Worm (Caenorhabditis elegans) whole organism, early embryonic: Measurements from ENCODE around the gene C34C12.2.

Experiments used
- B0310.2 ChIP-seq: sonication (generic microtip); optimal IDR thresholded peaks from 2 replicates; lab custom pipeline; 2016; ENCODE audit warnings: mild to moderate bottlenecking, missing genetic modification characterization, missing compliant biosample characterization
- F13C5.2 ChIP-seq: sonication (generic microtip); optimal IDR thresholded peaks from 2 replicates; lab custom pipeline; 2017; ENCODE audit warnings: mild to moderate bottlenecking, missing genetic modification characterization, inconsistent platforms, missing compliant biosample characterization
- aly-1 ChIP-seq: sonication (generic microtip); optimal IDR thresholded peaks from 2 replicates; lab custom pipeline; 2016; ENCODE audit warnings: missing genetic modification characterization, missing compliant biosample characterization
- ama-1 ChIP-seq: fragments of 150-350 bp; optimal IDR thresholded peaks from 2 replicates; lab custom pipeline; 2014
- ceh-13 ChIP-seq: fragments of 200-800 bp; sonication (Bioruptor generic); optimal IDR thresholded peaks from 2 replicates; lab custom pipeline; 2018; ENCODE audit warnings: mild to moderate bottlenecking, missing genetic modification characterization, missing compliant biosample characterization
- ceh-36 ChIP-seq: sonication (generic microtip); optimal IDR thresholded peaks from 2 replicates; lab custom pipeline; 2016; ENCODE audit warnings: missing genetic modification characterization, inconsistent platforms, missing compliant biosample characterization
- ets-7 ChIP-seq: sonication (generic microtip); optimal IDR thresholded peaks from 2 replicates; lab custom pipeline; 2016; ENCODE audit warnings: missing genotype, missing genetic modification characterization, missing compliant biosample characterization
- flt-1 ChIP-seq: fragments of 200-800 bp; sonication (Bioruptor generic); IDR thresholded peaks from 2 replicates; pipeline ENCODE4 v1.3.6; 2022; ENCODE audit warnings: missing genetic modification characterization, missing compliant biosample characterization
- hmbx-1 ChIP-seq: sonication (generic microtip); optimal IDR thresholded peaks from 2 replicates; lab custom pipeline; 2016; ENCODE audit warnings: mild to moderate bottlenecking, missing genetic modification characterization, missing compliant biosample characterization
- hmg-4 ChIP-seq: fragments of 200-800 bp; sonication (Bioruptor generic); optimal IDR thresholded peaks from 2 replicates; lab custom pipeline; 2018; ENCODE audit warnings: mild to moderate bottlenecking, missing genetic modification characterization, missing compliant biosample characterization
- hnd-1 ChIP-seq: sonication (generic microtip); optimal IDR thresholded peaks from 2 replicates; lab custom pipeline; 2016; ENCODE audit warnings: missing genetic modification characterization, missing compliant biosample characterization
- pes-1 ChIP-seq: fragments of 200-800 bp; sonication (Bioruptor generic); IDR thresholded peaks from 2 replicates; pipeline ENCODE4 v1.3.6; 2022; ENCODE audit warnings: missing genetic modification reagents, missing genetic modification characterization, missing compliant biosample characterization
- scrt-1 ChIP-seq: fragments of 200-800 bp; sonication (Bioruptor generic); IDR thresholded peaks from 2 replicates; pipeline ENCODE4 v1.3.6; 2022; ENCODE audit warnings: missing genetic modification characterization, missing compliant biosample characterization
- sea-1 ChIP-seq: fragments of 200-800 bp; sonication (Bioruptor generic); conservative IDR thresholded peaks from 2 replicates; pipeline ENCODE4 v1.3.6; 2022; ENCODE audit warnings: missing genetic modification characterization, missing compliant biosample characterization
- tbx-11 ChIP-seq: fragments of 200-800 bp; sonication (Bioruptor generic); IDR thresholded peaks from 2 replicates; pipeline ENCODE4 v1.3.6; 2022; ENCODE audit warnings: missing genetic modification characterization, missing compliant biosample characterization
- tbx-37 ChIP-seq: fragments of 200-800 bp; sonication (Bioruptor generic); conservative IDR thresholded peaks from 2 replicates; pipeline ENCODE4 v1.3.6; 2022; ENCODE audit warnings: missing genetic modification reagents, missing genetic modification characterization, missing compliant biosample characterization
- tra-4 ChIP-seq: sonication (generic microtip); optimal IDR thresholded peaks from 2 replicates; lab custom pipeline; 2017; ENCODE audit warnings: missing genetic modification characterization, missing compliant biosample characterization

C34C12.2 gene

ce11 chrIII:3423924-3424323, 29.7 kb upstream of the C34C12.2 start:
- no peak for TF ChIP-seq ceh-36
- no peak for TF ChIP-seq sea-1 (GFP tag; lab: Robert Waterston, UW)
- no peak for TF ChIP-seq ceh-13 (GFP tag; lab: Kevin White, UChicago)
- TF ChIP-seq tbx-11 (GFP tag; lab: Robert Waterston, UW), result no peak
- no peak for TF ChIP-seq hmg-4 (GFP tag; lab: Kevin White, UChicago)
- TF ChIP-seq tbx-37, result 0 out of 2 replicates have a peak, but pooled peaks have one; percentile 4
- no peak for TF ChIP-seq ets-7 (tag; lab: Kevin White, UChicago)

DNA sequence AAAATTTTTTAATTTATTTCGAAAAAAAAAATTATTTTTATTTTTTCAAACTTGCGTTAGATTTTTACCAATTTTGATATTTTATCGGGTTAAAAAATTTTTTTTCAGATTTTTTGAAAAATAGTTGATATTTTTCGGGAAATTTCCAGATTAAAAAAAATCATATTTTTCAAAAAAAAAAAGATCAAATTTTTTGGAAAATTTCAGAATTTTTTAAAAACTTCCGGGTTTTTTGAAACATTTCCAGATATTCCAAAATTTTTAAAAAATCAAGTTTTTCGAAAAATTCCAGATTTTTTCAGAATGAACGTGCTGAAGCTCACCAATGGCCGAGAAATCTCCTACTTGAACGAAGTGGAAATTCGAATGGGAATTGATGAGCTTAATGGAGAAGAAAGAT, 28.1 kb upstream of the C34C12.2 start, which contains the start of gene metl-18:
metl-18 (plus strand) TSS at position 301 of the 400 bp plus-strand sequence.
- TF ChIP-seq ceh-13 (GFP tag; lab: Kevin White, UChicago), result no peak
- TF ChIP-seq sea-1 (GFP tag; lab: Robert Waterston, UW), result no peak
- no peak for TF ChIP-seq B0310.2 (tag; lab: Kevin White, UChicago)
- TF ChIP-seq ceh-36, result no peak
- no peak for TF ChIP-seq hnd-1
- no peak for TF ChIP-seq hmg-4 (GFP tag; lab: Kevin White, UChicago)
- no peak for TF ChIP-seq tbx-37
- no peak for TF ChIP-seq pes-1
- TF ChIP-seq F13C5.2, result no peak
- TF ChIP-seq tbx-11 (GFP tag; lab: Robert Waterston, UW), result no peak

DNA sequence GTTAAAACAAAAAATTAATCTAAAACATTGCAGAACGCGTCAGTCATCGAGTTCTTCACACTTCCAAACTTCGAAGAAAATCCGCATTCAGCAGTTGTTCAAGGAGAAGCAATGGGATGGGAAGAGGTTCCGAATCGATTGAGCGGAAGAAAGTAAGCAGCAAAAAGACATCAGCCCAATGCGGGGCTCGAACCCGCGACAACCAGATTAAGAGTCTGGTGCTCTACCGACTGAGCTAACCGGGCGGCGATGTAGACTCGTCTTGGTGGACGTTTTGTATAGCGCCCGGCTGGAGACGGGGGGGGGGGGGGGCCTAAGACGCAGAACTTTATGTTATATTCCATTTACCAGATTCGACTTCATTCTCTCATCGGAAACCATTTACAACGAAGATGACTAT, 26.8 kb upstream of the C34C12.2 start:
- no peak for TF ChIP-seq ets-7 (tag; lab: Kevin White, UChicago)
- TF ChIP-seq B0310.2 (tag; lab: Kevin White, UChicago), result no peak
- no peak for TF ChIP-seq F13C5.2
- no peak for TF ChIP-seq hmbx-1
- 0 out of 2 replicates have a peak, but pooled peaks have one; percentile 19 for TF ChIP-seq scrt-1 (GFP tag; lab: Robert Waterston, UW)
- no peak for TF ChIP-seq ceh-36
- no peak for TF ChIP-seq tra-4 (tag; lab: Kevin White, UChicago)
- TF ChIP-seq tbx-11 (GFP tag; lab: Robert Waterston, UW), result no peak
- 0 out of 2 replicates have a peak, but pooled peaks have one; percentile 5 for TF ChIP-seq pes-1
- TF ChIP-seq hmg-4 (GFP tag; lab: Kevin White, UChicago), result no peak
- no peak for TF ChIP-seq sea-1 (GFP tag; lab: Robert Waterston, UW)
- no peak for TF ChIP-seq ama-1 (lab: Kevin White, UChicago)
- no peak for TF ChIP-seq flt-1 (GFP tag; lab: Robert Waterston, UW)
- no peak for TF ChIP-seq ceh-13 (GFP tag; lab: Kevin White, UChicago)
- no peak for TF ChIP-seq hnd-1

DNA sequence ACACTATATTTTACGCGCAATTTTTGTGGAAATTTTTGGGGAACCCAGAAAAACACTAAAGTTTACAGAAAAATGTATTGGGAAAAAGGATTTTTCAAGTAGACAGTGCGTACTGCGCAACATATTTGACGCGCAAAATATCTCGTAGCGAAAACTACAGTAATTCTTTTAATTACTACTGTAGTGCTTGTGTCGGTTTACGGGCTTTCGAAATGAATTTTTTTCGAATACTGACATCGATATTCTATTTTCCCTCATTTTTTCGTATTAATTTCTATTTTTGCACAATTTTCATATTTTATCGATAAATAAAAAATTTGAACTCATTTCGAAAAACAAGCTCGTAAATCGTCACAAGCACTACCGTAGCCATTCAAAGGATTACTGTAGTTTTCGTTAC, 25.0 kb upstream of the C34C12.2 start:
- no peak for TF ChIP-seq sea-1 (GFP tag; lab: Robert Waterston, UW)

DNA sequence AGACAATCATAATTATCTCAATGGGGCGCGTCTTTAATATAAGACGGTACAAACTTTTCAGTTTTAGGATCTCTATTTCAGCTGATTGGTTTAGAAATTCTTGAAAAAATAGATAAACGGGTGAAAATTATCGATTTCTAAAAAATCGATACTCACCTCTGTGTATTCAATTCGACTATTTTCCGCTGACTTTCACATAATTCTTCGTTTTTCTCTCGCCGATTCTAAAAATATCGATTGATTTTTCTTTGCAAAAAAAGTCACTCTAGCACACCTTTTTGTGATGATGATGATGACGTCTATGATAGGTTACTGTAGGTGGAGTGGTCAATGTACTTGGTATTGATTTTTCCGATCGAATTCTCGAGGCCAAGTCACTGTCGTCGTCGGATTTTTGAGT, 23.8 kb upstream of the C34C12.2 start:
- TF ChIP-seq flt-1 (GFP tag; lab: Robert Waterston, UW) (no peak), scrt-1 (GFP tag; lab: Robert Waterston, UW) (no peak), ama-1 (lab: Kevin White, UChicago) (no peak), F13C5.2 (no peak), ceh-13 (GFP tag; lab: Kevin White, UChicago) (no peak), pes-1 (no peak), tbx-37 (no peak), tra-4 (tag; lab: Kevin White, UChicago) (no peak), hmg-4 (GFP tag; lab: Kevin White, UChicago) (no peak), ceh-36 (no peak), hmbx-1 (no peak), tbx-11 (GFP tag; lab: Robert Waterston, UW) (no peak), ets-7 (tag; lab: Kevin White, UChicago) (no peak), aly-1 (tag; lab: Kevin White, UChicago) (no peak)

DNA sequence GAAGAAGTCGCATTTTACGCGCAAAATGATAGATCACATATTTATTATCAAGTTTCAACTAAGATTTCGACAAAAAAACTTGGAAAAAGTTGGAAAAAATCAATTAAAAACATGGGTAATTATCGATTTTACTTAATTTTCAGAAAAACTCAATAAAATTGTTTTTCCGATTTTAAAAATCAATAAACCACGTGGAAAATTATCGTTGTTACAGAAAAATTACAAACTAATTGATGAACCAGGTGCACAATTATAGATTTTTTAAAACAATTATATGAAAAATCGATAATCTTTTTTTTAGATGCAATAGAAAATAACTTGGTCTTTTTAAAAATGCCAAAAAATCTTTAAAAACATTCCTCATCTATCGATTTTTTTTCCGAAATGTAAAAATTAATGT, 22.9 kb upstream of the C34C12.2 start:
- no peak for TF ChIP-seq B0310.2 (tag; lab: Kevin White, UChicago)
- no peak for TF ChIP-seq ceh-36
- no peak for TF ChIP-seq scrt-1 (GFP tag; lab: Robert Waterston, UW)
- TF ChIP-seq ets-7 (tag; lab: Kevin White, UChicago), result no peak
- no peak for TF ChIP-seq hnd-1

- TF ChIP-seq ets-7 (tag; lab: Kevin White, UChicago), result no peak
- TF ChIP-seq hmg-4 (GFP tag; lab: Kevin White, UChicago), result no peak
- TF ChIP-seq B0310.2 (tag; lab: Kevin White, UChicago), result no peak
- TF ChIP-seq hmbx-1, result no peak
- TF ChIP-seq tra-4 (tag; lab: Kevin White, UChicago), result no peak
- TF ChIP-seq flt-1 (GFP tag; lab: Robert Waterston, UW), result no peak
- no peak for TF ChIP-seq ceh-36
- TF ChIP-seq scrt-1 (GFP tag; lab: Robert Waterston, UW), result no peak
- TF ChIP-seq tbx-37, result no peak
- TF ChIP-seq ama-1 (lab: Kevin White, UChicago), result no peak
- TF ChIP-seq F13C5.2, result no peak
- TF ChIP-seq tbx-11 (GFP tag; lab: Robert Waterston, UW), result no peak
- no peak for TF ChIP-seq sea-1 (GFP tag; lab: Robert Waterston, UW)
- no peak for TF ChIP-seq ceh-13 (GFP tag; lab: Kevin White, UChicago)
- no peak for TF ChIP-seq hnd-1
- no peak for TF ChIP-seq pes-1
- TF ChIP-seq aly-1 (tag; lab: Kevin White, UChicago), result no peak
Measured at ce11 chrIII:3431385-3431784, 22.2 kb upstream of the C34C12.2 start, which contains the start of gene K01A11.1. Gene K01A11.1 (minus strand): TSS chrIII:3431485.

DNA sequence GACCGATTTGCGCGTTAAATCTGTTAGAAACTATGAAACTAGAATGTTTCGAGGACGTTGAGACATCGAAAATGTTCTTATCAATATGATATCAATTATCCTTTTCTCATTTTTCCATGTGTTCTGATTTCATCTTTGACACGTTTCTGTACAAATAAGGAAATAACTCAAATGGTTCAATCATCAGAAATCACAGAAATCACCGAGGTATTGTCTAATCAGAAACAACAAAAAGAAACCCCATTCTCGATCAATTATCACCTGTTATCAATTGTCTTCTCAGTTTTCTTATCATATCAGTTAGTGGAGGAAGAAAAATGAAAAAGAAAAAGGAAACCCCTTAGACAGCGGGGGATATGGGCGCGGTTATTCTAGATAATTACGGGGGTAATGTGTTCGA, 18.4 kb upstream of the C34C12.2 start:
- no peak for TF ChIP-seq hnd-1
- no peak for TF ChIP-seq sea-1 (GFP tag; lab: Robert Waterston, UW)
